Worm (Caenorhabditis elegans): Measurements from ENCODE around the gene F41B4.3.

DNA sequence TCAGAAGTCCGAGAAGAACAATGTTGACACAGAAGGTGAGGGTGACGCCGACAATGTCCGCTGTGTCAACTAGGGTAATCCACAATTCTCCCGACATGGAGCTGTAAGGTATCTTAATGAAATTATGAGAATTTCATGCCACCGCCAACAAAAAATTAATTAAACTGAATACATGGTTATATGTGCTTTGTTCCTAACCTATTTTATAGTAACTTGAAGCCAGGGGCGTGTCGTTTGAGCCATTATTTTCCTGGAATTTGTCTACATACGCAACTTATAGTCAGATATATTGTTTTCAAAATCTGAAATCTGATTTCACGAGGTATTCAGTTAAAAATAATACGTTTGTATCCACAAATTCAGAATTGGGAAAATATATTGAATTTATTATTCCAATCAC, 29.9 kb upstream of the F41B4.3 start, which contains the start of gene odr-10:
- TF ChIP-seq flt-1 (GFP tag; IDR thresholded peaks at IDR 0.05) = no peak
- no peak for TF ChIP-seq med-1 (GFP tag; optimal IDR thresholded peaks at IDR 0.05; ENCODE audit: insufficient read depth)
